Worm (Caenorhabditis elegans): Measurements from ENCODE around the gene sly-1.

ce11 chrIII:10515751-10516150 lies 8.9 kb downstream of the sly-1 start:
- TF ChIP-seq ztf-29 (GFP tag; IDR thresholded peaks at IDR 0.05) (no peak), tab-1 (GFP tag; IDR thresholded peaks at IDR 0.05) (no peak)
